Fruit fly (Drosophila melanogaster): ENCODE measurements around the gene eIF4EHP.

eIF4EHP gene

dm6 chr3R:24151924-24152809 is 43.4 kb upstream of the eIF4EHP start, which contains the start of the genes p38a and CG6178 (continued):
- peak; percentile 92 for TF ChIP-seq kah (GFP tag; optimal IDR thresholded peaks at IDR 0.05)
- TF ChIP-seq Sin3A (optimal IDR thresholded peaks at IDR 0.05), result peak; percentile 5
- peak; percentile 53 for TF ChIP-seq pnt (GFP tag; optimal IDR thresholded peaks at IDR 0.05)
- peak; percentile 68; the same call in 2 of the 3 replicates for TF ChIP-seq sr (GFP tag; IDR thresholded peaks at IDR 0.05)
- TF ChIP-seq Spps (tag; optimal IDR thresholded peaks at IDR 0.05), result peak; percentile 92
- TF ChIP-seq croc (GFP tag; conservative IDR thresholded peaks at IDR 0.05), result peak; percentile 96
- peak; percentile 96 for TF ChIP-seq klu (GFP tag; IDR thresholded peaks at IDR 0.05)
- TF ChIP-seq CG7372 (GFP tag; IDR thresholded peaks at IDR 0.05), result peak; percentile 96
- peak; percentile 96 for TF ChIP-seq CG9437 (GFP tag; optimal IDR thresholded peaks at IDR 0.05)
- TF ChIP-seq Oli (tag; optimal IDR thresholded peaks at IDR 0.05), result peak; percentile 99
- no peak for TF ChIP-seq unc-4 (GFP tag; IDR thresholded peaks at IDR 0.05; ENCODE audit: partially characterized antibody)
- peak; percentile 96 for TF ChIP-seq CG34422 (GFP tag; IDR thresholded peaks at IDR 0.05)
- peak; percentile 96 for TF ChIP-seq salm (tag; optimal IDR thresholded peaks at IDR 0.05)
- TF ChIP-seq CG1603 (tag; optimal IDR thresholded peaks at IDR 0.05), result peak; percentile 42
- TF ChIP-seq CG9727 (GFP tag; optimal IDR thresholded peaks at IDR 0.05), result peak; percentile 98
- peak; percentile 82 for TF ChIP-seq toy (GFP tag; IDR thresholded peaks at IDR 0.05)
- peak; percentile 89 for TF ChIP-seq ci (GFP tag; IDR thresholded peaks at IDR 0.05)
- TF ChIP-seq Optix (GFP tag; IDR thresholded peaks at IDR 0.05), result peak; percentile 90
- peak; percentile 45 for TF ChIP-seq jumu (GFP tag; optimal IDR thresholded peaks at IDR 0.05)
- peak; percentile 35 for TF ChIP-seq pum (GFP tag; optimal IDR thresholded peaks at IDR 0.05)
- TF ChIP-seq pb (GFP tag; optimal IDR thresholded peaks at IDR 0.05), result no peak
- TF ChIP-seq CG17359 (tag; optimal IDR thresholded peaks at IDR 0.05), result peak; percentile 97
- TF ChIP-seq C15 (GFP tag; IDR thresholded peaks at IDR 0.05), result peak; percentile 95
- no peak for TF ChIP-seq CG1832 (GFP tag; optimal IDR thresholded peaks at IDR 0.05)
- TF ChIP-seq ERR (GFP tag; optimal IDR thresholded peaks at IDR 0.05), result no peak
- TF ChIP-seq schlank (tag; optimal IDR thresholded peaks at IDR 0.05), result peak; percentile 85
- TF ChIP-seq exex (tag; optimal IDR thresholded peaks at IDR 0.05), result peak; percentile 89
- TF ChIP-seq Opbp (GFP tag; IDR thresholded peaks at IDR 0.05; ENCODE audit: partially characterized antibody), result no peak
- TF ChIP-seq CG12659 (GFP tag; optimal IDR thresholded peaks at IDR 0.05), result peak; percentile 99
- peak; percentile 86 for TF ChIP-seq CG18764 (GFP tag; optimal IDR thresholded peaks at IDR 0.05)
- TF ChIP-seq hb (GFP tag; IDR thresholded peaks at IDR 0.05; ENCODE audit: partially characterized antibody), result no peak
- TF ChIP-seq HLH54F (GFP tag; optimal IDR thresholded peaks at IDR 0.05), result peak; percentile 68
- peak; percentile 55 for TF ChIP-seq fd64A (GFP tag; optimal IDR thresholded peaks at IDR 0.05)
- TF ChIP-seq E2f1 (GFP tag; IDR thresholded peaks at IDR 0.05), result peak; percentile 97
- TF ChIP-seq CG5180 (GFP tag; optimal IDR thresholded peaks at IDR 0.05), result peak; percentile 84
- peak; percentile 97 for TF ChIP-seq CG10979 (tag; optimal IDR thresholded peaks at IDR 0.05)
- peak; percentile 62 for TF ChIP-seq fu2 (GFP tag; optimal IDR thresholded peaks at IDR 0.05)
- peak; percentile 72 for TF ChIP-seq mam (GFP tag; optimal IDR thresholded peaks at IDR 0.05)
- TF ChIP-seq eyg (GFP tag; optimal IDR thresholded peaks at IDR 0.05), result peak; percentile 21
- peak; percentile 81 for TF ChIP-seq CG11696 (GFP tag; IDR thresholded peaks at IDR 0.05)
- peak; percentile 98 for TF ChIP-seq CG10209 (GFP tag; optimal IDR thresholded peaks at IDR 0.05)
- TF ChIP-seq Ada2b (GFP tag; IDR thresholded peaks at IDR 0.05), result peak; percentile 95
- peak; percentile 73 for TF ChIP-seq Mad (GFP tag; optimal IDR thresholded peaks at IDR 0.05)
- no peak for TF ChIP-seq her (GFP tag; optimal IDR thresholded peaks at IDR 0.05)
- TF ChIP-seq Ssrp (tag; optimal IDR thresholded peaks at IDR 0.05), result peak; percentile 99
- peak; percentile 90 for TF ChIP-seq bowl (GFP tag; IDR thresholded peaks at IDR 0.05)
- peak; percentile 78 for TF ChIP-seq CG8765 (GFP tag; IDR thresholded peaks at IDR 0.05)
- TF ChIP-seq al (GFP tag; IDR thresholded peaks at IDR 0.05), result peak; percentile 97
